Worm (Caenorhabditis elegans) whole organism, young adult: ENCODE data around the gene txt-5.

Source experiments
- B0035.1 ChIP-seq: sonication (generic microtip); optimal IDR thresholded peaks from 2 replicates; lab custom pipeline; 2016; ENCODE audit warnings: missing genetic modification characterization, mild to moderate bottlenecking, missing compliant biosample characterization, missing genotype, missing genetic modification reagents
- B0336.3 ChIP-seq: fragments of 200-800 bp; sonication (Bioruptor generic); IDR thresholded peaks from 2 replicates; pipeline ENCODE4 v1.3.6; 2022; ENCODE audit warnings: missing genetic modification characterization, missing compliant biosample characterization
- C06A6.2 ChIP-seq: fragments of 200-800 bp; sonication (Bioruptor generic); conservative IDR thresholded peaks from 2 replicates; pipeline ENCODE4 v1.3.6; 2022; ENCODE audit warnings: missing genetic modification characterization, missing compliant biosample characterization
- C17E4.6 ChIP-seq: fragments of 200-800 bp; sonication (Bioruptor generic); IDR thresholded peaks from 2 replicates; pipeline ENCODE4 v1.3.6; 2022; ENCODE audit warnings: missing genetic modification reagents, missing genetic modification characterization, missing compliant biosample characterization
- F10E7.11 ChIP-seq: sonication (generic microtip); optimal IDR thresholded peaks from 2 replicates; lab custom pipeline; 2017; ENCODE audit warnings: mild to moderate bottlenecking, missing genetic modification characterization, moderate library complexity, missing compliant biosample characterization
- F37B4.10 ChIP-seq: fragments of 200-800 bp; sonication (Bioruptor generic); IDR thresholded peaks from 2 replicates; pipeline ENCODE4 v1.3.6; 2022; ENCODE audit warnings: missing genetic modification characterization, missing compliant biosample characterization
- F49E8.2 ChIP-seq: sonication (generic microtip); optimal IDR thresholded peaks from 3 replicates; lab custom pipeline; 2017; ENCODE audit warnings: missing genetic modification characterization, mild to moderate bottlenecking, missing compliant biosample characterization, antibody characterized with exemption, moderate library complexity; ENCODE audit not compliant: insufficient read depth
- F55B11.4 ChIP-seq: sonication (generic microtip); optimal IDR thresholded peaks from 2 replicates; lab custom pipeline; 2016; ENCODE audit warnings: missing compliant biosample characterization, missing genetic modification characterization, borderline replicate concordance; ENCODE audit not compliant: insufficient read depth
- T07F8.4 ChIP-seq: sonication (generic microtip); optimal IDR thresholded peaks from 2 replicates; lab custom pipeline; 2016; ENCODE audit warnings: mild to moderate bottlenecking, missing genetic modification characterization, moderate library complexity, missing compliant biosample characterization
- T26A5.8 ChIP-seq: sonication (generic microtip); optimal IDR thresholded peaks from 2 replicates; lab custom pipeline; 2016; ENCODE audit warnings: missing genetic modification characterization, missing compliant biosample characterization
- Y56A3A.18 ChIP-seq: fragments of 200-800 bp; sonication (Bioruptor generic); IDR thresholded peaks from 2 replicates; pipeline ENCODE4 v1.3.6; 2022; ENCODE audit warnings: missing genetic modification reagents, missing genetic modification characterization, missing compliant biosample characterization
- Y67H2A.10 ChIP-seq: fragments of 200-800 bp; sonication (Bioruptor generic); conservative IDR thresholded peaks from 2 replicates; pipeline ENCODE4 v1.3.6; 2022; ENCODE audit warnings: missing genetic modification reagents, missing genetic modification characterization, missing compliant biosample characterization
- akir-1 ChIP-seq: fragments of 200-800 bp; sonication (Bioruptor generic); optimal IDR thresholded peaks from 2 replicates; lab custom pipeline; 2018; ENCODE audit warnings: mild to moderate bottlenecking, missing genetic modification characterization, moderate library complexity, missing compliant biosample characterization
- aptf-2 ChIP-seq: fragments of 200-800 bp; sonication (Bioruptor generic); conservative IDR thresholded peaks from 2 replicates; pipeline ENCODE4 v1.3.6; 2022; ENCODE audit warnings: missing genetic modification reagents, missing genetic modification characterization, missing compliant biosample characterization
- athp-1 ChIP-seq: sonication (generic microtip); optimal IDR thresholded peaks from 2 replicates; lab custom pipeline; 2017; ENCODE audit warnings: mild to moderate bottlenecking, missing genetic modification characterization, missing compliant biosample characterization
- bed-1 ChIP-seq: fragments of 200-800 bp; sonication (Bioruptor generic); IDR thresholded peaks from 2 replicates; pipeline ENCODE4 v1.3.6; 2022; ENCODE audit warnings: missing genetic modification reagents, missing genetic modification characterization, missing compliant biosample characterization
- bed-2 ChIP-seq: fragments of 200-800 bp; sonication (Bioruptor generic); IDR thresholded peaks from 2 replicates; pipeline ENCODE4 v1.3.6; 2022; ENCODE audit warnings: missing genetic modification reagents, missing genetic modification characterization, missing compliant biosample characterization
- cebp-2 ChIP-seq: fragments of 200-800 bp; sonication (Bioruptor generic); IDR thresholded peaks from 2 replicates; pipeline ENCODE4 v1.3.6; 2022; ENCODE audit warnings: missing genetic modification characterization, missing compliant biosample characterization
- ceh-100 ChIP-seq: fragments of 200-800 bp; sonication (Bioruptor generic); IDR thresholded peaks from 2 replicates; pipeline ENCODE4 v1.3.6; 2022; ENCODE audit warnings: missing genetic modification reagents, missing genetic modification characterization, missing compliant biosample characterization
- ceh-79 ChIP-seq: sonication (generic microtip); optimal IDR thresholded peaks from 2 replicates; lab custom pipeline; 2017; ENCODE audit warnings: mild to moderate bottlenecking, missing genetic modification characterization, missing compliant biosample characterization
- chd-7 ChIP-seq: sonication (generic microtip); optimal IDR thresholded peaks from 2 replicates; lab custom pipeline; 2016; ENCODE audit warnings: mild to moderate bottlenecking, missing genetic modification characterization, moderate library complexity, missing compliant biosample characterization
- dox-1 ChIP-seq: fragments of 200-800 bp; sonication (Bioruptor generic); IDR thresholded peaks from 2 replicates; pipeline ENCODE4 v1.3.6; 2022; ENCODE audit warnings: missing genetic modification reagents, missing genetic modification characterization, missing compliant biosample characterization
- dpff-1 ChIP-seq: sonication (generic microtip); optimal IDR thresholded peaks from 2 replicates; lab custom pipeline; 2017; ENCODE audit warnings: mild to moderate bottlenecking, missing genetic modification characterization, missing compliant biosample characterization
- efl-1 ChIP-seq: fragments of 150-350 bp; optimal IDR thresholded peaks from 2 replicates; lab custom pipeline; 2014; ENCODE audit warnings: missing biosample characterization, missing genetic modification reagents, missing genetic modification characterization
- egl-18 ChIP-seq: fragments of 200-800 bp; sonication (Bioruptor generic); IDR thresholded peaks from 2 replicates; pipeline ENCODE4 v1.3.6; 2022; ENCODE audit warnings: missing genetic modification reagents, missing genetic modification characterization, missing compliant biosample characterization
- gei-17 ChIP-seq: fragments of 200-800 bp; sonication (Bioruptor generic); optimal IDR thresholded peaks from 2 replicates; lab custom pipeline; 2018; ENCODE audit warnings: mild to moderate bottlenecking, missing genetic modification characterization, missing compliant biosample characterization
- hlh-26 ChIP-seq: fragments of 200-800 bp; sonication (Bioruptor generic); conservative IDR thresholded peaks from 2 replicates; pipeline ENCODE4 v1.3.6; 2022; ENCODE audit warnings: missing genetic modification reagents, missing genetic modification characterization, missing compliant biosample characterization
- hmg-20 ChIP-seq: fragments of 200-800 bp; sonication (Bioruptor generic); IDR thresholded peaks from 2 replicates; pipeline ENCODE4 v1.3.6; 2022; ENCODE audit warnings: missing genetic modification reagents, missing genetic modification characterization, missing compliant biosample characterization
- lin-40 ChIP-seq: sonication (generic microtip); optimal IDR thresholded peaks from 2 replicates; lab custom pipeline; 2016; ENCODE audit warnings: missing genetic modification characterization, mild to moderate bottlenecking, missing compliant biosample characterization, missing genotype, missing genetic modification reagents
- lsy-27 ChIP-seq: sonication (generic microtip); optimal IDR thresholded peaks from 2 replicates; lab custom pipeline; 2017; ENCODE audit warnings: missing genetic modification characterization, mild to moderate bottlenecking, missing compliant biosample characterization, antibody characterized with exemption, missing genotype, borderline replicate concordance; ENCODE audit not compliant: insufficient read depth
- madf-10 ChIP-seq: sonication (generic microtip); optimal IDR thresholded peaks from 2 replicates; lab custom pipeline; 2016; ENCODE audit warnings: mild to moderate bottlenecking, missing genetic modification characterization, missing compliant biosample characterization
- madf-3 ChIP-seq: fragments of 200-800 bp; sonication (Bioruptor generic); IDR thresholded peaks from 2 replicates; pipeline ENCODE4 v1.3.6; 2022; ENCODE audit warnings: missing genetic modification reagents, missing genetic modification characterization, missing compliant biosample characterization
- mes-4 ChIP-seq: sonication (generic microtip); optimal IDR thresholded peaks from 2 replicates; lab custom pipeline; 2016; ENCODE audit warnings: missing genotype, missing genetic modification characterization, missing compliant biosample characterization
- nfya-1 ChIP-seq: sonication (generic microtip); optimal IDR thresholded peaks from 2 replicates; lab custom pipeline; 2017; ENCODE audit warnings: antibody characterized with exemption, missing compliant biosample characterization, missing genetic modification characterization, borderline replicate concordance; ENCODE audit not compliant: insufficient read depth
- nfya-2 ChIP-seq: fragments of 200-800 bp; sonication (Bioruptor generic); IDR thresholded peaks from 2 replicates; pipeline ENCODE4 v1.3.6; 2022; ENCODE audit warnings: missing genetic modification reagents, missing genetic modification characterization, missing compliant biosample characterization
- nhr-120 ChIP-seq: fragments of 200-800 bp; sonication (Bioruptor generic); IDR thresholded peaks from 2 replicates; pipeline ENCODE4 v1.3.6; 2022; ENCODE audit warnings: missing genetic modification characterization, missing compliant biosample characterization
- nhr-27 ChIP-seq: fragments of 200-800 bp; sonication (Bioruptor generic); optimal IDR thresholded peaks from 2 replicates; lab custom pipeline; 2018; ENCODE audit warnings: mild to moderate bottlenecking, missing genetic modification characterization, moderate library complexity, missing compliant biosample characterization
- rec-8 ChIP-seq, 2 experiments: sonication (generic microtip); optimal IDR thresholded peaks; 2 replicates each; lab custom pipeline; 2016; ENCODE audit warnings: mild to moderate bottlenecking in 2 of 2, missing genetic modification characterization in 2 of 2, missing genetic modification reagents in 2 of 2, missing genotype in 2 of 2, missing biosample characterization in 1 of 2, missing compliant biosample characterization in 1 of 2, moderate library complexity in 1 of 2
- snpc-1.1 ChIP-seq: sonication (generic microtip); optimal IDR thresholded peaks from 2 replicates; lab custom pipeline; 2017; ENCODE audit warnings: missing genetic modification characterization, mild to moderate bottlenecking, missing compliant biosample characterization, antibody characterized with exemption, moderate library complexity, missing genotype, missing genetic modification reagents; ENCODE audit not compliant: insufficient read depth
- unc-130 ChIP-seq: sonication (generic microtip); optimal IDR thresholded peaks from 2 replicates; lab custom pipeline; 2016; ENCODE audit warnings: missing genetic modification reagents, missing genetic modification characterization, missing compliant biosample characterization
- xnd-1 ChIP-seq: sonication (generic microtip); optimal IDR thresholded peaks from 2 replicates; lab custom pipeline; 2016; ENCODE audit warnings: missing genotype, missing genetic modification reagents, missing genetic modification characterization, missing compliant biosample characterization
- zfh-2 ChIP-seq: fragments of 200-800 bp; sonication (Bioruptor generic); conservative IDR thresholded peaks from 2 replicates; pipeline ENCODE4 v1.3.6; 2022; ENCODE audit warnings: missing genetic modification reagents, missing genetic modification characterization, missing compliant biosample characterization
- zim-3 ChIP-seq: sonication (generic microtip); optimal IDR thresholded peaks from 2 replicates; lab custom pipeline; 2017; ENCODE audit warnings: mild to moderate bottlenecking, missing genetic modification characterization, moderate library complexity, missing compliant biosample characterization
- ztf-22 ChIP-seq: fragments of 200-800 bp; sonication (Bioruptor generic); optimal IDR thresholded peaks from 2 replicates; lab custom pipeline; 2018; ENCODE audit warnings: mild to moderate bottlenecking, missing genetic modification characterization, moderate library complexity, missing compliant biosample characterization
- ztf-26 ChIP-seq: sonication (generic microtip); optimal IDR thresholded peaks from 2 replicates; lab custom pipeline; 2017; ENCODE audit warnings: missing genetic modification characterization, missing compliant biosample characterization

Gene txt-5

DNA sequence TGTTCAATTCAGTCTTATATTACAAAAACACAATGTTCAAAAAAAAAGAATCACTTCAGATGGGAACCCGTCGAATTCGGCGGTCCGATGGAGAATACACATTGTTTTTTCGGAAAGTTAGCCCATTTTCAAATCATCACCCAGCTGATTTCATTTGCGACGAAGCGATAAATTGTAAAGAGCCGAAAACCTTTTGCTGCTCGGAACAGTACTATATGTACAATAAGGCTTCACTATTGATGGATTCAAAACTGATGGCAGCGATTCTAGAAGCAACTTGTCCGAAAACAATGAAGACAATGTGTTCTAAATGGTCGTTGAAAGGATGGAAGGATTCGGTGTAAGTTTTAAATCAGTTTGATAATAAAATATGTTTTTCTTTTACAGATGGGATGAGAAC, 21.0 kb upstream of the txt-5 start, which contains the start of gene C37C3.1 (continued):
- TF ChIP-seq dox-1 (GFP tag; lab: Robert Waterston, UW) (no peak), nfya-1 (tag; lab: Kevin White, UChicago) (no peak), lsy-27 (tag; lab: Kevin White, UChicago) (no peak), akir-1 (GFP tag; lab: Kevin White, UChicago) (no peak), athp-1 (tag; lab: Kevin White, UChicago) (no peak), B0336.3 (GFP tag; lab: Robert Waterston, UW) (peak; percentile 64; the same call in 1 of the 2 replicates), F55B11.4 (tag; lab: Kevin White, UChicago) (no peak), chd-7 (tag; lab: Kevin White, UChicago) (peak; percentile 75), T07F8.4 (tag; lab: Kevin White, UChicago) (no peak), gei-17 (GFP tag; lab: Kevin White, UChicago) (no peak), Y67H2A.10 (GFP tag; lab: Robert Waterston, UW) (no peak), lin-40 (tag; lab: Kevin White, UChicago) (peak; percentile 3), unc-130 (GFP tag; lab: Kevin White, UChicago) (no peak), ceh-100 (GFP tag; lab: Robert Waterston, UW) (0 out of 2 replicates have a peak, but pooled peaks have one; percentile 35), F49E8.2 (tag; lab: Kevin White, UChicago) (no peak), ztf-22 (no peak), dpff-1 (tag; lab: Kevin White, UChicago) (no peak), bed-2 (GFP tag; lab: Robert Waterston, UW) (no peak), ceh-79 (tag; lab: Kevin White, UChicago) (no peak), mes-4 (tag; lab: Kevin White, UChicago) (peak; percentile 3), efl-1 (no peak), nfya-2 (GFP tag; lab: Robert Waterston, UW) (no peak), cebp-2 (GFP tag; lab: Robert Waterston, UW) (no peak), T26A5.8 (peak; percentile 11), nhr-120 (GFP tag; lab: Robert Waterston, UW) (0 out of 2 replicates have a peak, but pooled peaks have one; percentile 40), egl-18 (no peak), snpc-1.1 (tag; lab: Kevin White, UChicago) (peak; percentile 1), C17E4.6 (no peak)

DNA sequence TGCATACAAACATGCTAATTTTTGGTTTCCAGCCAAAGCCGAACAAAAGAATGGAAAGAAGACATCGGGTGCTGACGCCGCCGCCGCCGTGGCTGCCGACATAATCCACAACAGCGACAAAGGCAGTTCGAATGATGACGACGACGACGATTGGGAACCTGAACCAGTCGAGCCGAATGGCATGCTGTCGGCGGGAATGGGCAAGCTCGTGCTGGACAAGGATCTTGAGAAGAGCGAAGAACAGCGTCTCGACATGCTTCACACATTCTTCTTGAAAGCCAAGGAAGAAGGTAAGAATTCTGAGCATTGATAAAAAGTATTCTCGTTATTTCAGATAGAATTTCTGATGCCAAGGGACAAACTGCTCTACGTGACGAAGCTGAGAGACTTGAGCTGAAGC, 19.7 kb upstream of the txt-5 start:
- TF ChIP-seq zim-3 (no peak), zfh-2 (GFP tag; lab: Robert Waterston, UW) (peak; percentile 62), rec-8 (tag; optimal IDR thresholded peaks at IDR 0.05; lab: Kevin White, UChicago) (no peak), F37B4.10 (GFP tag; lab: Robert Waterston, UW) (no peak), bed-1 (GFP tag; lab: Robert Waterston, UW) (no peak), T26A5.8 (no peak)

DNA sequence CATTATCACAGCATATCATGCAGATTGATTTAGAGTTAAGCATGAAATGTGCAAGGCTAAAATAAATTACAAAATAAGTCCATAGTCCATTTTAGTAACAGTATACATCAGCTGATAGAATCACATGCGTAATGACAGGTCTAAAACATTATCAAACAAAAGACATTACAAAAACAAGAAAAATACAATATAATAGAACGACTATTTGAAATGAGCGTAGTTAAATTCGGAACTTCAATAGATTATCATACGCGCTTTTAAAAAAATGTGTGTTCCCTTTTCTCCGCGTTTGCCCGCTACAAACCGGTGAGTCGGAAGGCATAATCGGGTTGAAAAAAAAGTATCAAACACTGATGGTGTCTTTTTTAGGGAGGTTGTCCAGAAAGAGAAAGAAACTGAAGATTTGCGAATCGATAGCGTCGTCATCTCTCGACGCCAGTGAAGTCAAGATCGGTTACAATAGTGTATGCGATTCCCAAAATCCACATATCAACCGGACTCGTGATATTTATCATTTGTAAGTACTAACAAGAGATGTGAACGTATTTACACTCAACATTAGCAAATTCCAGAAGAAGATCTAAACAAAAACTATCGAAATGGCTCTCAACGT, 18.6 kb upstream of the txt-5 start, which contains the start of gene C37C3.2:
Gene C37C3.2, plus strand, starts transcription at position 563 of the 613 bp plus-strand sequence.
- no peak for TF ChIP-seq F10E7.11 (tag; lab: Kevin White, UChicago)
- no peak for TF ChIP-seq ztf-26 (tag; lab: Kevin White, UChicago)
- no peak for TF ChIP-seq C17E4.6
- no peak for TF ChIP-seq B0035.1 (tag; lab: Kevin White, UChicago)
- TF ChIP-seq bed-2 (GFP tag; lab: Robert Waterston, UW): no peak
- TF ChIP-seq Y56A3A.18 (GFP tag; lab: Robert Waterston, UW): no peak
- no peak for TF ChIP-seq madf-3
- TF ChIP-seq madf-10 (tag; lab: Kevin White, UChicago): no peak
- TF ChIP-seq aptf-2 (GFP tag; lab: Robert Waterston, UW): no peak
- no peak for TF ChIP-seq C06A6.2 (GFP tag; lab: Robert Waterston, UW)
- no peak for TF ChIP-seq ceh-79 (tag; lab: Kevin White, UChicago)
- TF ChIP-seq hlh-26: no peak
- TF ChIP-seq nhr-27 (tag; lab: Kevin White, UChicago): no peak
- no peak for TF ChIP-seq hmg-20 (GFP tag; lab: Robert Waterston, UW)
- TF ChIP-seq xnd-1 (tag; lab: Kevin White, UChicago): no peak
